Fruit fly (Drosophila melanogaster) S2 (cell line): ENCODE measurements around the gene alpha-Man-IIa.

Source experiments
- CG8478 ChIP-seq: fragments of >200 bp; optimal IDR thresholded peaks from 2 replicates; lab custom pipeline; 2018
- CTCF ChIP-seq, 2 experiments: fragments of >200 bp; optimal IDR thresholded peaks; 2 replicates each; lab custom pipeline; 2018

DNA sequence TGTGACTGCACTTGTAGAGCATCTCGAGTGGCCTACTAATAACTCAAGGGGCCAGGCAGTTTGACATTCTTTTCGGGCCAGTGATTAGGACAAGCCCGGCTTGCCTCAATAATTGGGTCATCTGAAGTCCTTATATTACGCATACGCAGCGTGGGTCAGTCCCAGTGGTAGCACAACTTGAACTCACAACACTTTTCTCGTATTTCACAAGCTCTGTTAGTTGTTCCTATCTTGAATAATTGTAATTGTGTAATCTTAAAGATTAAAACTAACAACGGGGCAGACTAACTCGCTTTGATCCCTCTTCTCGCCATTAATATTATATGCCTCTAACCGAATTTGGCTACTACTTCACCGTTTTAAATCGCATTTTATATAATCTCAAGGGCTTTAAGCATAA, 23.6 kb downstream of the alpha-Man-IIa start:
- TF ChIP-seq CTCF (optimal IDR thresholded peaks at IDR 0.05; lab: Kevin White, UChicago) (no peak), CG8478 (lab: Kevin White, UChicago) (no peak)
